Worm (Caenorhabditis elegans) whole organism, mixed stage, embryonic: ENCODE results near the gene mam-7.

Experiments
- nhr-12 ChIP-seq: fragments of 150-350 bp; optimal IDR thresholded peaks from 2 replicates; lab custom pipeline; 2014; ENCODE audit warnings: missing biosample characterization, missing genetic modification characterization
- nhr-76 ChIP-seq: sonication (generic microtip); optimal IDR thresholded peaks from 2 replicates; lab custom pipeline; 2017; ENCODE audit warnings: missing biosample characterization, missing genetic modification characterization
- pha-4 ChIP-seq: fragments of 150-350 bp; optimal IDR thresholded peaks from 2 replicates; lab custom pipeline; 2018; ENCODE audit warnings: missing biosample characterization, missing genetic modification reagents, missing genetic modification characterization

DNA sequence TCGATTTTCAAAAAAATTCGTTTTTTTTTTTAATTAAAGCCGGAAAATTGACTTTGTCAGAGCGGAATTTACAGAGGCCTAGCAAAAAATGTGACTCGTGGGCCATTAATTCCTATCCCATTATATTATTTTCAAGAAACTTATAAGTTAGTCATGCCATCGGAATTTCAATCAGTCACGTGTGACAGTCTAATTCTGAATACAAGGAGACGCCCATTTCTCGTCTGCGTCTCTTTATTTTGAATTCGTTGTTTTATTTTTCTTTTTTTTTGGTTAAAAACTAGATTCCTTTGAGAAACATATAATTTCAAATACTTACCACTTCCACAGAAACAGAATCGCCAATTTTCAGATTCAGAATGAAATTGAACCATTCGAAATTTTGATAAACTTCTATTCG, 15.8 kb downstream of the mam-7 start:
- TF ChIP-seq pha-4 (tag; lab: Kevin White, UChicago) (no peak), nhr-76 (tag; lab: Kevin White, UChicago) (no peak), nhr-12 (tag; lab: Kevin White, UChicago) (no peak)
